Fruit fly (Drosophila melanogaster) ovary, adult (tissue): ENCODE results near the gene CG32202.

ENCODE experiments used
- CG17801 ChIP-seq: fragments of 200-800 bp; optimal IDR thresholded peaks from 2 replicates; lab custom pipeline; 2019; ENCODE audit warnings: missing biosample characterization, mild to moderate bottlenecking, missing genetic modification characterization, moderate library complexity; ENCODE audit not compliant: partially characterized antibody

The CG32202 gene

dm6 chr3L:18681550-18682217 is at the start of gene CG32202, which contains the start of gene Sgf11:
TSS of gene CG32202 (plus strand) at chr3L:18682184.
TSS of gene Sgf11 (minus strand) at chr3L:18681836.
- peak; percentile 57 for TF ChIP-seq CG17801 (GFP tag; lab: Kevin White, UChicago)

- no peak for TF ChIP-seq CG17801 (GFP tag; lab: Kevin White, UChicago)
These were observed 49.8 kb upstream of the CG32202 start for dm6 chr3L:18632187-18632635.

dm6 chr3L:18633084-18633483 is 48.9 kb upstream of the CG32202 start:
- no peak for TF ChIP-seq CG17801 (GFP tag; lab: Kevin White, UChicago)

dm6 chr3L:18634792-18635471 is 47.1 kb upstream of the CG32202 start:
- peak; percentile 60 for TF ChIP-seq CG17801 (GFP tag; lab: Kevin White, UChicago)

- no peak for TF ChIP-seq CG17801 (GFP tag; lab: Kevin White, UChicago)
These were observed 45.2 kb upstream of the CG32202 start for dm6 chr3L:18636782-18637181.

- no peak for TF ChIP-seq CG17801 (GFP tag; lab: Kevin White, UChicago)
These were observed 44.6 kb upstream of the CG32202 start for dm6 chr3L:18637348-18637747.

dm6 chr3L:18638043-18638442 is 43.9 kb upstream of the CG32202 start:
- no peak for TF ChIP-seq CG17801 (GFP tag; lab: Kevin White, UChicago)

- no peak for TF ChIP-seq CG17801 (GFP tag; lab: Kevin White, UChicago)
These were observed 43.5 kb upstream of the CG32202 start for dm6 chr3L:18638487-18638886.

dm6 chr3L:18640584-18641527 is 41.1 kb upstream of the CG32202 start:
- TF ChIP-seq CG17801 (GFP tag; lab: Kevin White, UChicago) = peak; percentile 38

dm6 chr3L:18643222-18643621 is 38.8 kb upstream of the CG32202 start:
- no peak for TF ChIP-seq CG17801 (GFP tag; lab: Kevin White, UChicago)

dm6 chr3L:18653737-18654136 is 28.2 kb upstream of the CG32202 start:
- no peak for TF ChIP-seq CG17801 (GFP tag; lab: Kevin White, UChicago)

dm6 chr3L:18665594-18665993 is 16.4 kb upstream of the CG32202 start:
- no peak for TF ChIP-seq CG17801 (GFP tag; lab: Kevin White, UChicago)

dm6 chr3L:18667115-18667514 is 14.9 kb upstream of the CG32202 start, which contains the start of gene CG42495:
TSS of gene CG42495 (plus strand) at chr3L:18667361.
- no peak for TF ChIP-seq CG17801 (GFP tag; lab: Kevin White, UChicago)

- TF ChIP-seq CG17801 (GFP tag; lab: Kevin White, UChicago) = no peak
These were observed 12.1 kb upstream of the CG32202 start for dm6 chr3L:18669874-18670273.

- peak; percentile 11 for TF ChIP-seq CG17801 (GFP tag; lab: Kevin White, UChicago)
These were observed 9.8 kb upstream of the CG32202 start for dm6 chr3L:18672203-18672602.
